Fruit fly (Drosophila melanogaster) whole organism, embryonic: Measurements from ENCODE around the gene Rpn1.

Experiments
- CG13287 ChIP-seq: fragments of 200-800 bp; sonication (Bioruptor generic); IDR thresholded peaks from 2 replicates; pipeline ENCODE4 v1.3.6; 2022; ENCODE audit warnings: missing biosample characterization, missing genetic modification characterization; ENCODE audit not compliant: partially characterized antibody
- CG2199 ChIP-seq: fragments of 200-800 bp; sonication (Bioruptor generic); IDR thresholded peaks from 3 replicates; pipeline ENCODE4 v1.3.6; 2022; ENCODE audit warnings: missing biosample characterization, missing genetic modification characterization
- CG2875 ChIP-seq: fragments of 200-800 bp; sonication (Bioruptor generic); optimal IDR thresholded peaks from 2 replicates; lab custom pipeline; 2017; ENCODE audit warnings: missing biosample characterization, mild to moderate bottlenecking, missing genetic modification characterization, missing genetic modification reagents
- CG3281 ChIP-seq: fragments of 200-800 bp; sonication (Bioruptor generic); optimal IDR thresholded peaks from 3 replicates; lab custom pipeline; 2017; ENCODE audit warnings: missing biosample characterization, mild to moderate bottlenecking, missing genetic modification characterization
- Camta ChIP-seq: fragments of 200-800 bp; sonication (Bioruptor generic); optimal IDR thresholded peaks from 2 replicates; lab custom pipeline; 2016; ENCODE audit warnings: missing biosample characterization, missing genetic modification characterization
- GATAe ChIP-seq: fragments of 200-800 bp; sonication (Bioruptor generic); conservative IDR thresholded peaks from 2 replicates; pipeline ENCODE4 v1.3.6; 2022; ENCODE audit warnings: missing biosample characterization, missing genetic modification characterization
- Sox100B ChIP-seq: fragments of 200-800 bp; sonication (Bioruptor generic); optimal IDR thresholded peaks from 3 replicates; lab custom pipeline; 2018; ENCODE audit warnings: missing biosample characterization, mild to moderate bottlenecking, missing genetic modification characterization
- Ssrp ChIP-seq: fragments of 200-800 bp; sonication (Bioruptor generic); optimal IDR thresholded peaks from 2 replicates; lab custom pipeline; 2018; ENCODE audit warnings: missing biosample characterization, mild to moderate bottlenecking, missing genetic modification characterization, moderate library complexity
- Trl ChIP-seq, 3 experiments: fragments of >200 bp in 2 of 3; fragments of 200-800 bp in 1 of 3; sonication (Bioruptor generic) in 1 of 3; optimal IDR thresholded peaks; 2 replicates in 1 of 3; 3 replicates in 2 of 3; lab custom pipeline; 2016 to 2017; ENCODE audit warnings: missing biosample characterization in 1 of 3, missing genetic modification characterization in 1 of 3
- cg ChIP-seq: fragments of 200-800 bp; sonication (Bioruptor generic); optimal IDR thresholded peaks from 3 replicates; lab custom pipeline; 2019; ENCODE audit warnings: missing biosample characterization, mild to moderate bottlenecking, missing genetic modification characterization, moderate library complexity
- chn ChIP-seq: fragments of 200-800 bp; sonication (Bioruptor generic); optimal IDR thresholded peaks from 2 replicates; lab custom pipeline; 2016; ENCODE audit warnings: missing biosample characterization, missing genetic modification characterization
- dmrt99B ChIP-seq: fragments of 200-800 bp; sonication (Bioruptor generic); optimal IDR thresholded peaks from 2 replicates; lab custom pipeline; 2018; ENCODE audit warnings: missing biosample characterization, mild to moderate bottlenecking, missing genetic modification characterization, moderate library complexity
- wek ChIP-seq: fragments of 200-800 bp; sonication (Bioruptor generic); optimal IDR thresholded peaks from 3 replicates; lab custom pipeline; 2018; ENCODE audit warnings: missing biosample characterization, mild to moderate bottlenecking, missing genetic modification characterization, moderate library complexity

dm6 chr3L:19901486-19902255 is 13.2 kb upstream of the Rpn1 start:
- TF ChIP-seq Ssrp (tag; lab: Kevin White, UChicago) (no peak), CG2199 (GFP tag; lab: Robert Waterston, UW) (no peak), Sox100B (GFP tag; lab: Kevin White, UChicago) (no peak), CG2875 (GFP tag; lab: Kevin White, UChicago) (no peak), chn (no peak), dmrt99B (tag; lab: Kevin White, UChicago) (no peak), CG3281 (GFP tag; lab: Kevin White, UChicago) (no peak), wek (GFP tag; lab: Kevin White, UChicago) (no peak), CG13287 (GFP tag; lab: Robert Waterston, UW) (no peak), Trl (optimal IDR thresholded peaks at IDR 0.05; lab: Kevin White, UChicago) (no peak), Trl (GFP tag; optimal IDR thresholded peaks at IDR 0.05; lab: Kevin White, UChicago) (no peak), GATAe (GFP tag; lab: Robert Waterston, UW) (peak; percentile 32; the same call in 1 of the 2 replicates), Camta (GFP tag; lab: Kevin White, UChicago) (no peak), cg (no peak)
